Worm (Caenorhabditis elegans) whole organism, late embryonic: Measurements from ENCODE around the gene W03G11.2.

Experiments used
- K09A11.1 ChIP-seq: sonication (generic microtip); optimal IDR thresholded peaks from 2 replicates; lab custom pipeline; 2017; ENCODE audit warnings: antibody characterized with exemption, mild to moderate bottlenecking, missing genetic modification characterization, missing compliant biosample characterization; ENCODE audit not compliant: insufficient read depth
- ceh-9 ChIP-seq: sonication (generic microtip); optimal IDR thresholded peaks from 2 replicates; lab custom pipeline; 2016; ENCODE audit warnings: mild to moderate bottlenecking, missing genetic modification characterization, inconsistent platforms, missing compliant biosample characterization
- che-1 ChIP-seq: sonication (generic microtip); optimal IDR thresholded peaks from 2 replicates; lab custom pipeline; 2016; ENCODE audit warnings: mild to moderate bottlenecking, missing genetic modification characterization, missing compliant biosample characterization
- elt-4 ChIP-seq: sonication (generic microtip); optimal IDR thresholded peaks from 2 replicates; lab custom pipeline; 2016; ENCODE audit warnings: missing genetic modification characterization, missing compliant biosample characterization
- fkh-10 ChIP-seq: fragments of 150-350 bp; optimal IDR thresholded peaks from 2 replicates; lab custom pipeline; 2014; ENCODE audit warnings: missing biosample characterization, missing genetic modification reagents, missing genetic modification characterization
- pqm-1 ChIP-seq: sonication (generic microtip); optimal IDR thresholded peaks from 2 replicates; lab custom pipeline; 2016; ENCODE audit warnings: missing genetic modification characterization, missing compliant biosample characterization

- TF ChIP-seq che-1 (no peak), ceh-9 (tag; lab: Kevin White, UChicago) (no peak), pqm-1 (tag; lab: Kevin White, UChicago) (no peak), elt-4 (tag; lab: Kevin White, UChicago) (no peak), fkh-10 (GFP tag; lab: Kevin White, UChicago) (no peak), K09A11.1 (tag; lab: Kevin White, UChicago) (no peak)
These were observed 4.7 kb downstream of the W03G11.2 start, which contains the start of gene W03G11.3 for ce11 chrX:12103712-12104111.
